Worm (Caenorhabditis elegans) whole organism, late embryonic: Measurements from ENCODE around the gene C25F9.2.

Experiments used
- C38D4.7 ChIP-seq: fragments of 200-800 bp; sonication (Bioruptor generic); optimal IDR thresholded peaks from 2 replicates; lab custom pipeline; 2018; ENCODE audit warnings: mild to moderate bottlenecking, missing genetic modification characterization, moderate library complexity, missing compliant biosample characterization
- Y22D7AL.16 ChIP-seq: sonication (generic microtip); optimal IDR thresholded peaks from 2 replicates; lab custom pipeline; 2016; ENCODE audit warnings: missing genetic modification characterization, missing compliant biosample characterization
- ama-1 ChIP-seq: fragments of 150-350 bp; optimal IDR thresholded peaks from 2 replicates; lab custom pipeline; 2014
- ceh-18 ChIP-seq: sonication (generic microtip); optimal IDR thresholded peaks from 2 replicates; lab custom pipeline; 2016; ENCODE audit warnings: missing genetic modification characterization, missing compliant biosample characterization
- fax-1 ChIP-seq: sonication (generic microtip); optimal IDR thresholded peaks from 2 replicates; lab custom pipeline; 2016; ENCODE audit warnings: missing genotype, missing genetic modification characterization, missing compliant biosample characterization
- fkh-10 ChIP-seq: fragments of 150-350 bp; optimal IDR thresholded peaks from 2 replicates; lab custom pipeline; 2014; ENCODE audit warnings: missing biosample characterization, missing genetic modification reagents, missing genetic modification characterization
- fkh-6 ChIP-seq: sonication (generic microtip); optimal IDR thresholded peaks from 2 replicates; lab custom pipeline; 2016; ENCODE audit warnings: missing genetic modification characterization, missing compliant biosample characterization
- hlh-6 ChIP-seq: sonication (generic microtip); optimal IDR thresholded peaks from 2 replicates; lab custom pipeline; 2016; ENCODE audit warnings: missing genotype, missing genetic modification characterization, missing compliant biosample characterization
- pha-4 ChIP-seq: fragments of 150-350 bp; optimal IDR thresholded peaks from 2 replicates; lab custom pipeline; 2018; ENCODE audit warnings: missing biosample characterization, missing genetic modification reagents, missing genetic modification characterization
- ref-2 ChIP-seq: sonication (generic microtip); optimal IDR thresholded peaks from 2 replicates; lab custom pipeline; 2016; ENCODE audit warnings: missing genetic modification characterization, missing compliant biosample characterization
- rnt-1 ChIP-seq: sonication (generic microtip); optimal IDR thresholded peaks from 2 replicates; lab custom pipeline; 2016; ENCODE audit warnings: missing genetic modification characterization, missing compliant biosample characterization
- sox-2 ChIP-seq: fragments of 200-800 bp; sonication (Bioruptor generic); IDR thresholded peaks from 2 replicates; pipeline ENCODE4 v1.3.6; 2022; ENCODE audit warnings: missing genetic modification reagents, missing genetic modification characterization, missing compliant biosample characterization
- tbx-2 ChIP-seq: sonication (generic microtip); optimal IDR thresholded peaks from 2 replicates; lab custom pipeline; 2016; ENCODE audit warnings: missing genetic modification characterization, missing compliant biosample characterization
- ztf-16 ChIP-seq: sonication (generic microtip); optimal IDR thresholded peaks from 2 replicates; lab custom pipeline; 2017; ENCODE audit warnings: missing genetic modification characterization, missing compliant biosample characterization

DNA sequence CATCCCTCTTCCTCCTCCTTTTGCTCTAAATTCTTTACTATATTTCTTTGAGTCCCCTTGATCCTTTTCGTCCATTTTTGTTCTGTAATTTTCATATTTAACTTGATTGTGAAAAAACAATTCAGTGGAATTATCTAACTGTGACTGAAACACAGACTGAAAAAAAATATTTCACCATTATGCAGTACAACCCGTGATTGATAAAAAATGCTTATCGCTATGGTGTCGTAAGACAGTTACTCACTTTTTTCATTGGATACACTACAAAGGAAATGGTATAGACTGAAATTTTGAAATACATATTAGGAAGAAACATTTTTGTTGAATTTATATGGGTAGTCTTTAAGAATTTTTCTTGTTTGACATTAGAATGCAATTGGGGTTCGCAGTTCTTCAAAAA, 46.3 kb downstream of the C25F9.2 start, which contains the start of gene Y43F8B.23:
- TF ChIP-seq hlh-6 (tag; lab: Kevin White, UChicago) (no peak), ztf-16 (no peak), ceh-18 (tag; lab: Kevin White, UChicago) (no peak), fax-1 (no peak), rnt-1 (tag; lab: Kevin White, UChicago) (no peak), ref-2 (tag; lab: Kevin White, UChicago) (no peak), fkh-10 (GFP tag; lab: Kevin White, UChicago) (no peak), Y22D7AL.16 (tag; lab: Kevin White, UChicago) (no peak), sox-2 (GFP tag; lab: Robert Waterston, UW) (no peak), fkh-6 (tag; lab: Kevin White, UChicago) (no peak), pha-4 (tag; lab: Kevin White, UChicago) (no peak), ama-1 (lab: Kevin White, UChicago) (no peak), tbx-2 (tag; lab: Kevin White, UChicago) (no peak), C38D4.7 (GFP tag; lab: Kevin White, UChicago) (no peak)
